Worm (Caenorhabditis elegans) whole organism, late embryonic: ENCODE results near the gene smk-1.

Source experiments
- C38D4.7 ChIP-seq: fragments of 200-800 bp; sonication (Bioruptor generic); optimal IDR thresholded peaks from 2 replicates; lab custom pipeline; 2018; ENCODE audit warnings: mild to moderate bottlenecking, missing genetic modification characterization, moderate library complexity, missing compliant biosample characterization
- K02D7.2 ChIP-seq: sonication (generic microtip); optimal IDR thresholded peaks from 2 replicates; lab custom pipeline; 2017; ENCODE audit warnings: mild to moderate bottlenecking, missing genetic modification characterization, missing compliant biosample characterization
- K09A11.1 ChIP-seq: sonication (generic microtip); optimal IDR thresholded peaks from 2 replicates; lab custom pipeline; 2017; ENCODE audit warnings: antibody characterized with exemption, mild to moderate bottlenecking, missing genetic modification characterization, missing compliant biosample characterization; ENCODE audit not compliant: insufficient read depth
- ahr-1 ChIP-seq: sonication (generic microtip); optimal IDR thresholded peaks from 2 replicates; lab custom pipeline; 2016; ENCODE audit warnings: missing genetic modification characterization, missing compliant biosample characterization
- ceh-18 ChIP-seq: sonication (generic microtip); optimal IDR thresholded peaks from 2 replicates; lab custom pipeline; 2016; ENCODE audit warnings: missing genetic modification characterization, missing compliant biosample characterization
- ceh-19 ChIP-seq: fragments of 200-800 bp; sonication (Bioruptor generic); optimal IDR thresholded peaks from 2 replicates; lab custom pipeline; 2018; ENCODE audit warnings: mild to moderate bottlenecking, missing genetic modification characterization, missing compliant biosample characterization
- ceh-22 ChIP-seq: sonication (generic microtip); optimal IDR thresholded peaks from 2 replicates; lab custom pipeline; 2017; ENCODE audit warnings: missing biosample characterization, missing genetic modification characterization
- ceh-34 ChIP-seq: sonication (generic microtip); optimal IDR thresholded peaks from 2 replicates; lab custom pipeline; 2016; ENCODE audit warnings: mild to moderate bottlenecking, missing genetic modification characterization, missing compliant biosample characterization
- ceh-45 ChIP-seq: fragments of 200-800 bp; sonication (Bioruptor generic); IDR thresholded peaks from 2 replicates; pipeline ENCODE4 v1.3.6; 2022; ENCODE audit warnings: missing genetic modification reagents, missing genetic modification characterization, missing compliant biosample characterization
- dmd-4 ChIP-seq: sonication (generic microtip); optimal IDR thresholded peaks from 2 replicates; lab custom pipeline; 2016; ENCODE audit warnings: borderline replicate concordance, missing genetic modification characterization, missing compliant biosample characterization
- elt-2 ChIP-seq: sonication (generic microtip); optimal IDR thresholded peaks from 2 replicates; lab custom pipeline; 2016; ENCODE audit warnings: missing genetic modification reagents, missing genetic modification characterization, missing compliant biosample characterization
- elt-4 ChIP-seq: sonication (generic microtip); optimal IDR thresholded peaks from 2 replicates; lab custom pipeline; 2016; ENCODE audit warnings: missing genetic modification characterization, missing compliant biosample characterization
- eyg-1 ChIP-seq: sonication (generic microtip); optimal IDR thresholded peaks from 2 replicates; lab custom pipeline; 2016; ENCODE audit warnings: missing genotype, missing genetic modification characterization, missing compliant biosample characterization
- fax-1 ChIP-seq: sonication (generic microtip); optimal IDR thresholded peaks from 2 replicates; lab custom pipeline; 2016; ENCODE audit warnings: missing genotype, missing genetic modification characterization, missing compliant biosample characterization
- gmeb-2 ChIP-seq: sonication (generic microtip); optimal IDR thresholded peaks from 2 replicates; lab custom pipeline; 2016; ENCODE audit warnings: missing genetic modification characterization, inconsistent platforms, missing compliant biosample characterization
- hlh-30 ChIP-seq: sonication (generic microtip); optimal IDR thresholded peaks from 2 replicates; lab custom pipeline; 2017; ENCODE audit warnings: antibody characterized with exemption, missing genetic modification characterization, missing compliant biosample characterization; ENCODE audit not compliant: insufficient read depth
- hlh-6 ChIP-seq: sonication (generic microtip); optimal IDR thresholded peaks from 2 replicates; lab custom pipeline; 2016; ENCODE audit warnings: missing genotype, missing genetic modification characterization, missing compliant biosample characterization
- madf-2 ChIP-seq: sonication (generic microtip); optimal IDR thresholded peaks from 2 replicates; lab custom pipeline; 2017; ENCODE audit warnings: missing genetic modification characterization, missing compliant biosample characterization
- nfya-1 ChIP-seq: sonication (generic microtip); optimal IDR thresholded peaks from 2 replicates; lab custom pipeline; 2017; ENCODE audit warnings: missing genetic modification characterization, mild to moderate bottlenecking, missing compliant biosample characterization, antibody characterized with exemption, moderate library complexity
- nhr-232 ChIP-seq: sonication (generic microtip); optimal IDR thresholded peaks from 2 replicates; lab custom pipeline; 2016; ENCODE audit warnings: missing genetic modification characterization, missing compliant biosample characterization
- pat-9 ChIP-seq: fragments of 200-800 bp; sonication (Bioruptor generic); optimal IDR thresholded peaks from 2 replicates; lab custom pipeline; 2018; ENCODE audit warnings: mild to moderate bottlenecking, missing genetic modification characterization, moderate library complexity, missing compliant biosample characterization
- pha-2 ChIP-seq: sonication (generic microtip); optimal IDR thresholded peaks from 2 replicates; lab custom pipeline; 2017; ENCODE audit warnings: mild to moderate bottlenecking, missing genetic modification characterization, missing compliant biosample characterization
- pqm-1 ChIP-seq: sonication (generic microtip); optimal IDR thresholded peaks from 2 replicates; lab custom pipeline; 2016; ENCODE audit warnings: missing genetic modification characterization, missing compliant biosample characterization
- ref-2 ChIP-seq: sonication (generic microtip); optimal IDR thresholded peaks from 2 replicates; lab custom pipeline; 2016; ENCODE audit warnings: missing genetic modification characterization, missing compliant biosample characterization
- rnt-1 ChIP-seq: sonication (generic microtip); optimal IDR thresholded peaks from 2 replicates; lab custom pipeline; 2016; ENCODE audit warnings: missing genetic modification characterization, missing compliant biosample characterization
- syd-9 ChIP-seq: sonication (generic microtip); optimal IDR thresholded peaks from 2 replicates; lab custom pipeline; 2016; ENCODE audit warnings: mild to moderate bottlenecking, missing genetic modification characterization, moderate library complexity, missing compliant biosample characterization
- tbx-7 ChIP-seq: sonication (generic microtip); optimal IDR thresholded peaks from 2 replicates; lab custom pipeline; 2016; ENCODE audit warnings: missing genotype, missing genetic modification characterization, missing compliant biosample characterization
- ttx-3 ChIP-seq: sonication (generic microtip); optimal IDR thresholded peaks from 2 replicates; lab custom pipeline; 2016; ENCODE audit warnings: missing genetic modification reagents, missing genetic modification characterization, missing compliant biosample characterization
- unc-3 ChIP-seq, 2 experiments: fragments of 200-800 bp in 1 of 2; sonication (Bioruptor generic) in 1 of 2; sonication (generic microtip) in 1 of 2; conservative IDR thresholded peaks in 1 of 2; optimal IDR thresholded peaks in 1 of 2; 2 replicates each; pipeline versions ENCODE4 v1.3.6 to Lab custom; 2016 to 2022; ENCODE audit warnings: missing compliant biosample characterization in 2 of 2, missing genetic modification characterization in 2 of 2, missing genetic modification reagents in 1 of 2
- unc-55 ChIP-seq: sonication (generic microtip); optimal IDR thresholded peaks from 2 replicates; lab custom pipeline; 2017; ENCODE audit warnings: missing biosample characterization, missing genetic modification reagents, missing genetic modification characterization
- unc-86 ChIP-seq: sonication (generic microtip); optimal IDR thresholded peaks from 2 replicates; lab custom pipeline; 2016; ENCODE audit warnings: missing genetic modification characterization, missing compliant biosample characterization
- zip-5 ChIP-seq: sonication (generic microtip); optimal IDR thresholded peaks from 2 replicates; lab custom pipeline; 2016; ENCODE audit warnings: missing genetic modification characterization, missing compliant biosample characterization
- ztf-16 ChIP-seq: sonication (generic microtip); optimal IDR thresholded peaks from 2 replicates; lab custom pipeline; 2017; ENCODE audit warnings: missing genetic modification characterization, missing compliant biosample characterization

Gene smk-1

ce11 chrV:8631277-8631765 is 23.7 kb downstream of the smk-1 start, which contains the start of gene atg-18 (continued):
- TF ChIP-seq dmd-4 (no peak), ztf-16 (tag; lab: Kevin White, UChicago) (peak; percentile 43), K09A11.1 (tag; lab: Kevin White, UChicago) (peak; percentile 80), ref-2 (tag; lab: Kevin White, UChicago) (no peak), ceh-34 (peak; percentile 86), elt-4 (tag; lab: Kevin White, UChicago) (no peak), K02D7.2 (tag; lab: Kevin White, UChicago) (peak; percentile 36), ceh-19 (peak; percentile 62), gmeb-2 (tag; lab: Kevin White, UChicago) (peak; percentile 43), elt-2 (tag; lab: Kevin White, UChicago) (peak; percentile 81), rnt-1 (peak; percentile 41), pqm-1 (peak; percentile 36), ttx-3 (peak; percentile 65), hlh-6 (tag; lab: Kevin White, UChicago) (peak; percentile 37), C38D4.7 (GFP tag; lab: Kevin White, UChicago) (peak; percentile 39), zip-5 (no peak), madf-2 (tag; lab: Kevin White, UChicago) (peak; percentile 23)
- TF ChIP-seq, all 69 proteins: peak for 39

ce11 chrV:8632788-8633187 is 25.2 kb downstream of the smk-1 start:
- TF ChIP-seq gmeb-2 (tag; lab: Kevin White, UChicago) (no peak), eyg-1 (tag; lab: Kevin White, UChicago) (no peak)

- TF ChIP-seq elt-2 (tag; lab: Kevin White, UChicago) (no peak), fax-1 (no peak), nhr-232 (tag; lab: Kevin White, UChicago) (no peak), nfya-1 (tag; lab: Kevin White, UChicago) (no peak), tbx-7 (tag; lab: Kevin White, UChicago) (no peak), ahr-1 (tag; lab: Kevin White, UChicago) (no peak), unc-3 (GFP tag; conservative IDR thresholded peaks at IDR 0.05; lab: Robert Waterston, UW) (no peak), unc-3 (tag; optimal IDR thresholded peaks at IDR 0.05; lab: Kevin White, UChicago) (no peak), C38D4.7 (GFP tag; lab: Kevin White, UChicago) (no peak), pat-9 (tag; lab: Kevin White, UChicago) (no peak)
Measured at ce11 chrV:8635575-8635974, 28.0 kb downstream of the smk-1 start, which contains the start of gene oac-29. Gene oac-29 (minus strand): TSS chrV:8635675.

ce11 chrV:8636907-8637306 is 29.3 kb downstream of the smk-1 start, which contains the start of gene grl-12:
Gene grl-12 (minus strand): TSS chrV:8637007.
- no peak for TF ChIP-seq unc-55 (GFP tag; lab: Kevin White, UChicago)
- TF ChIP-seq pha-2 (tag; lab: Kevin White, UChicago), result no peak
- TF ChIP-seq unc-86 (tag; lab: Kevin White, UChicago), result no peak
- TF ChIP-seq ceh-18, result no peak
- no peak for TF ChIP-seq hlh-30 (tag; lab: Kevin White, UChicago)
- TF ChIP-seq ceh-22 (tag; lab: Kevin White, UChicago), result no peak
- no peak for TF ChIP-seq ceh-45 (GFP tag; lab: Robert Waterston, UW)
- no peak for TF ChIP-seq ztf-16 (tag; lab: Kevin White, UChicago)
- no peak for TF ChIP-seq syd-9 (tag; lab: Kevin White, UChicago)
- TF ChIP-seq elt-4 (tag; lab: Kevin White, UChicago), result no peak
